Fruit fly (Drosophila melanogaster) whole organism, embryonic: Measurements from ENCODE around the gene Pp4-19C.

Experiments
- BEAF-32 ChIP-seq: fragments of 200-800 bp; sonication (Bioruptor generic); optimal IDR thresholded peaks from 3 replicates; lab custom pipeline; 2017; ENCODE audit warnings: missing biosample characterization, missing genetic modification characterization, mild to moderate bottlenecking, moderate library complexity, missing genetic modification reagents
- Bgb ChIP-seq: fragments of 200-800 bp; sonication (Bioruptor generic); IDR thresholded peaks from 2 replicates; pipeline ENCODE4 v1.3.6; 2022; ENCODE audit warnings: missing biosample characterization, missing genetic modification characterization; ENCODE audit not compliant: partially characterized antibody
- Bteb2 ChIP-seq: fragments of 200-800 bp; sonication (Bioruptor generic); optimal IDR thresholded peaks from 2 replicates; lab custom pipeline; 2016; ENCODE audit warnings: missing biosample characterization, missing genetic modification characterization
- CG11696 ChIP-seq: fragments of 200-800 bp; sonication (Bioruptor generic); IDR thresholded peaks from 2 replicates; pipeline ENCODE4 v1.3.6; 2022; ENCODE audit warnings: missing biosample characterization, missing genetic modification characterization
- CG13775 ChIP-seq: fragments of 200-800 bp; sonication (Bioruptor generic); optimal IDR thresholded peaks from 3 replicates; lab custom pipeline; 2017; ENCODE audit warnings: missing biosample characterization, mild to moderate bottlenecking, missing genetic modification characterization
- CG15269 ChIP-seq: fragments of 200-800 bp; sonication (Bioruptor generic); optimal IDR thresholded peaks from 2 replicates; lab custom pipeline; 2018; ENCODE audit warnings: missing biosample characterization, mild to moderate bottlenecking, missing genetic modification characterization, moderate library complexity
- CG15514 ChIP-seq: fragments of 200-800 bp; sonication (Bioruptor generic); optimal IDR thresholded peaks from 3 replicates; lab custom pipeline; 2017; ENCODE audit warnings: missing biosample characterization, missing genetic modification characterization, mild to moderate bottlenecking, moderate library complexity, missing genetic modification reagents
- CG17361 ChIP-seq: fragments of 200-800 bp; sonication (Bioruptor generic); IDR thresholded peaks from 3 replicates; pipeline ENCODE4 v1.3.6; 2022; ENCODE audit warnings: missing biosample characterization, missing genetic modification characterization
- CG2129 ChIP-seq: fragments of 200-800 bp; sonication (Bioruptor generic); IDR thresholded peaks from 2 replicates; pipeline ENCODE4 v1.3.6; 2022; ENCODE audit warnings: missing biosample characterization, missing genetic modification characterization; ENCODE audit not compliant: partially characterized antibody
- CG30020 ChIP-seq: fragments of 200-800 bp; optimal IDR thresholded peaks from 2 replicates; lab custom pipeline; 2019; ENCODE audit warnings: missing biosample characterization, mild to moderate bottlenecking, missing genetic modification characterization, moderate library complexity
- CG31224 ChIP-seq: fragments of 200-800 bp; sonication (Bioruptor generic); IDR thresholded peaks from 2 replicates; pipeline ENCODE4 v1.3.6; 2022; ENCODE audit warnings: missing biosample characterization, missing genetic modification characterization
- CG3995 ChIP-seq: fragments of 200-800 bp; sonication (Bioruptor generic); optimal IDR thresholded peaks from 3 replicates; lab custom pipeline; 2016; ENCODE audit warnings: missing biosample characterization, missing genetic modification characterization
- CG4282 ChIP-seq: fragments of 200-800 bp; sonication (Bioruptor generic); optimal IDR thresholded peaks from 2 replicates; lab custom pipeline; 2016; ENCODE audit warnings: missing biosample characterization, missing genetic modification characterization
- CG4404 ChIP-seq: fragments of 200-800 bp; sonication (Bioruptor generic); IDR thresholded peaks from 2 replicates; pipeline ENCODE4 v1.3.6; 2022; ENCODE audit warnings: missing biosample characterization, missing genetic modification characterization
- CG4617 ChIP-seq: fragments of 200-800 bp; sonication (Bioruptor generic); optimal IDR thresholded peaks from 3 replicates; lab custom pipeline; 2016; ENCODE audit warnings: missing biosample characterization, missing genetic modification characterization, borderline replicate concordance
- CG7786 ChIP-seq: fragments of 200-800 bp; sonication (Bioruptor generic); optimal IDR thresholded peaks from 2 replicates; lab custom pipeline; 2016; ENCODE audit warnings: missing biosample characterization, missing genetic modification characterization
- CG8281 ChIP-seq: fragments of 200-800 bp; sonication (Bioruptor generic); optimal IDR thresholded peaks from 2 replicates; lab custom pipeline; 2018; ENCODE audit warnings: missing biosample characterization, mild to moderate bottlenecking, missing genetic modification characterization, moderate library complexity
- CoRest ChIP-seq: fragments of 200-800 bp; sonication (Bioruptor generic); optimal IDR thresholded peaks from 3 replicates; lab custom pipeline; 2018; ENCODE audit warnings: missing biosample characterization, mild to moderate bottlenecking, missing genetic modification characterization, moderate library complexity
- CrebB ChIP-seq: fragments of 200-800 bp; sonication (Bioruptor generic); optimal IDR thresholded peaks from 3 replicates; lab custom pipeline; 2018; ENCODE audit warnings: missing biosample characterization, mild to moderate bottlenecking, missing genetic modification characterization
- Doc3 ChIP-seq: fragments of 200-800 bp; sonication (Bioruptor generic); IDR thresholded peaks from 3 replicates; pipeline ENCODE4 v1.3.6; 2022; ENCODE audit warnings: missing biosample characterization, missing genetic modification characterization; ENCODE audit not compliant: partially characterized antibody
- Dp ChIP-seq: fragments of 200-800 bp; sonication (Bioruptor generic); optimal IDR thresholded peaks from 2 replicates; lab custom pipeline; 2018; ENCODE audit warnings: missing biosample characterization, mild to moderate bottlenecking, missing genetic modification characterization, moderate library complexity
- HHEX ChIP-seq: fragments of 200-800 bp; sonication (Bioruptor generic); optimal IDR thresholded peaks from 3 replicates; lab custom pipeline; 2017; ENCODE audit warnings: missing biosample characterization, mild to moderate bottlenecking, missing genetic modification characterization, missing genetic modification reagents
- Hand ChIP-seq: fragments of 200-800 bp; sonication (Bioruptor generic); optimal IDR thresholded peaks from 2 replicates; lab custom pipeline; 2017; ENCODE audit warnings: mild to moderate bottlenecking, missing biosample characterization, missing genetic modification reagents, missing genetic modification characterization
- HmgZ ChIP-seq: fragments of 200-800 bp; sonication (Bioruptor generic); optimal IDR thresholded peaks from 2 replicates; lab custom pipeline; 2018; ENCODE audit warnings: missing biosample characterization, mild to moderate bottlenecking, missing genetic modification characterization
- Mad ChIP-seq: fragments of 200-800 bp; sonication (Bioruptor generic); optimal IDR thresholded peaks from 2 replicates; lab custom pipeline; 2016; ENCODE audit warnings: missing biosample characterization, missing genetic modification characterization
- Med ChIP-seq: fragments of 200-800 bp; sonication (Bioruptor generic); peaks from one replicate; lab custom pipeline; 2016; ENCODE audit warnings: missing biosample characterization, missing genetic modification characterization, mild to moderate bottlenecking, inconsistent platforms, moderate library complexity
- Nf-YC ChIP-seq: fragments of 200-800 bp; optimal IDR thresholded peaks from 3 replicates; lab custom pipeline; 2019; ENCODE audit warnings: missing biosample characterization, mild to moderate bottlenecking, missing genetic modification characterization, moderate library complexity
- Rfx ChIP-seq: fragments of 200-800 bp; sonication (Bioruptor generic); IDR thresholded peaks from 2 replicates; pipeline ENCODE4 v1.3.6; 2022; ENCODE audit warnings: missing biosample characterization, missing genetic modification characterization
- Sry-δ ChIP-seq: fragments of 200-800 bp; sonication (Bioruptor generic); optimal IDR thresholded peaks from 2 replicates; lab custom pipeline; 2016; ENCODE audit warnings: missing biosample characterization, missing genetic modification characterization
- Ssrp ChIP-seq: fragments of 200-800 bp; sonication (Bioruptor generic); optimal IDR thresholded peaks from 2 replicates; lab custom pipeline; 2018; ENCODE audit warnings: missing biosample characterization, mild to moderate bottlenecking, missing genetic modification characterization, moderate library complexity
- cad ChIP-seq: fragments of >200 bp; optimal IDR thresholded peaks from 2 replicates; lab custom pipeline; 2017; ENCODE audit warnings: missing biosample characterization, missing genetic modification characterization
- dati ChIP-seq: fragments of 200-800 bp; sonication (Bioruptor generic); IDR thresholded peaks from 2 replicates; pipeline ENCODE4 v1.3.6; 2022; ENCODE audit warnings: missing biosample characterization, missing genetic modification characterization
- dm ChIP-seq: fragments of 200-800 bp; sonication (Bioruptor generic); optimal IDR thresholded peaks from 3 replicates; lab custom pipeline; 2016; ENCODE audit warnings: missing biosample characterization, missing genetic modification characterization
- fd3F ChIP-seq: fragments of 200-800 bp; sonication (Bioruptor generic); optimal IDR thresholded peaks from 2 replicates; lab custom pipeline; 2018; ENCODE audit warnings: missing biosample characterization, mild to moderate bottlenecking, missing genetic modification characterization, moderate library complexity
- fru ChIP-seq: fragments of >200 bp; optimal IDR thresholded peaks from 2 replicates; lab custom pipeline; 2017
- gce ChIP-seq: fragments of 200-800 bp; sonication (Bioruptor generic); IDR thresholded peaks from 3 replicates; pipeline ENCODE4 v1.3.6; 2022; ENCODE audit warnings: missing biosample characterization, missing genetic modification characterization
- gro ChIP-seq: fragments of 200-800 bp; sonication (Bioruptor generic); optimal IDR thresholded peaks from 2 replicates; lab custom pipeline; 2016; ENCODE audit warnings: missing biosample characterization, missing genetic modification characterization
- gsb ChIP-seq: fragments of 200-800 bp; sonication (Bioruptor generic); IDR thresholded peaks from 2 replicates; pipeline ENCODE4 v1.3.6; 2022; ENCODE audit warnings: missing biosample characterization, missing genetic modification characterization
- hth ChIP-seq: fragments of >200 bp; optimal IDR thresholded peaks from 2 replicates; lab custom pipeline; 2017; ENCODE audit warnings: inconsistent platforms
- jumu ChIP-seq: fragments of 200-800 bp; sonication (Bioruptor generic); optimal IDR thresholded peaks from 3 replicates; lab custom pipeline; 2016; ENCODE audit warnings: missing biosample characterization, missing genetic modification characterization
- lbe ChIP-seq: fragments of 200-800 bp; sonication (Bioruptor generic); optimal IDR thresholded peaks from 2 replicates; lab custom pipeline; 2016; ENCODE audit warnings: missing biosample characterization, mild to moderate bottlenecking, missing genetic modification characterization
- luna ChIP-seq: fragments of 200-800 bp; sonication (Bioruptor generic); optimal IDR thresholded peaks from 2 replicates; lab custom pipeline; 2016; ENCODE audit warnings: missing biosample characterization, missing genetic modification characterization
- maf-S ChIP-seq: fragments of 200-800 bp; sonication (Bioruptor generic); optimal IDR thresholded peaks from 2 replicates; lab custom pipeline; 2016; ENCODE audit warnings: missing biosample characterization, missing genetic modification characterization
- mld ChIP-seq: fragments of 200-800 bp; sonication (Bioruptor generic); IDR thresholded peaks from 3 replicates; pipeline ENCODE4 v1.3.6; 2022; ENCODE audit warnings: missing biosample characterization, missing genetic modification characterization; ENCODE audit not compliant: partially characterized antibody
- nerfin-2 ChIP-seq: fragments of 200-800 bp; sonication (Bioruptor generic); IDR thresholded peaks from 2 replicates; pipeline ENCODE4 v1.3.6; 2022; ENCODE audit warnings: missing biosample characterization, missing genetic modification characterization; ENCODE audit not compliant: partially characterized antibody
- nmo ChIP-seq: fragments of 200-800 bp; sonication (Bioruptor generic); optimal IDR thresholded peaks from 2 replicates; lab custom pipeline; 2018; ENCODE audit warnings: missing biosample characterization, mild to moderate bottlenecking, missing genetic modification characterization, moderate library complexity
- pho ChIP-seq: fragments of 200-800 bp; sonication (Bioruptor generic); optimal IDR thresholded peaks from 2 replicates; lab custom pipeline; 2016; ENCODE audit warnings: missing biosample characterization, missing genetic modification characterization
- phol ChIP-seq: fragments of 200-800 bp; sonication (Bioruptor generic); optimal IDR thresholded peaks from 3 replicates; lab custom pipeline; 2018; ENCODE audit warnings: missing biosample characterization, mild to moderate bottlenecking, missing genetic modification characterization, moderate library complexity
- pnt ChIP-seq: fragments of 200-800 bp; sonication (Bioruptor generic); optimal IDR thresholded peaks from 3 replicates; lab custom pipeline; 2016; ENCODE audit warnings: missing biosample characterization, missing genetic modification characterization
- sens ChIP-seq: fragments of 200-800 bp; sonication (Bioruptor generic); peaks from one replicate; lab custom pipeline; 2016; ENCODE audit warnings: missing biosample characterization, missing genetic modification characterization
- sna ChIP-seq: fragments of 200-800 bp; sonication (Bioruptor generic); IDR thresholded peaks from 2 replicates; pipeline ENCODE4 v1.3.6; 2022; ENCODE audit warnings: missing biosample characterization, missing genetic modification characterization; ENCODE audit not compliant: partially characterized antibody

Gene Pp4-19C

dm6 chrX:20423747-20424165 lies at the start of gene Pp4-19C, which contains the start of gene cactin:
Gene Pp4-19C (minus strand): TSS chrX:20424002.
Gene cactin (plus strand): TSS chrX:20424069.
- TF ChIP-seq gro (GFP tag; lab: Kevin White, UChicago) (no peak), CG4617 (GFP tag; lab: Kevin White, UChicago) (peak; percentile 62), CG15269 (tag; lab: Kevin White, UChicago) (no peak), CG13775 (GFP tag; lab: Kevin White, UChicago) (peak; percentile 7), fd3F (GFP tag; lab: Kevin White, UChicago) (no peak), CG4404 (GFP tag; lab: Robert Waterston, UW) (no peak), dm (GFP tag; lab: Kevin White, UChicago) (no peak), CG4282 (no peak), nerfin-2 (GFP tag; lab: Robert Waterston, UW) (peak; percentile 86), Rfx (peak; percentile 30; the same call in 1 of the 2 replicates), CG31224 (GFP tag; lab: Robert Waterston, UW) (no peak), Sry-δ (GFP tag; lab: Kevin White, UChicago) (peak; percentile 90), Bteb2 (GFP tag; lab: Kevin White, UChicago) (peak; percentile 3), sens (GFP tag; lab: Kevin White, UChicago) (peak; percentile 79), CG17361 (GFP tag; lab: Robert Waterston, UW) (0 out of 3 replicates have a peak, but pooled peaks have one; percentile 30), jumu (GFP tag; lab: Kevin White, UChicago) (peak; percentile 7), CoRest (tag; lab: Kevin White, UChicago) (peak; percentile 41), CG11696 (GFP tag; lab: Robert Waterston, UW) (no peak), CG15514 (GFP tag; lab: Kevin White, UChicago) (peak; percentile 4), luna (no peak), Hand (GFP tag; lab: Kevin White, UChicago) (no peak), cad (no peak), CG30020 (tag; lab: Kevin White, UChicago) (peak; percentile 69), Nf-YC (tag; lab: Kevin White, UChicago) (peak; percentile 81), BEAF-32 (GFP tag; lab: Kevin White, UChicago) (peak; percentile 93), Doc3 (peak; percentile 84), phol (tag; lab: Kevin White, UChicago) (peak; percentile 69), pho (GFP tag; lab: Kevin White, UChicago) (peak; percentile 19), Ssrp (tag; lab: Kevin White, UChicago) (no peak), sna (GFP tag; lab: Robert Waterston, UW) (peak; percentile 86), Dp (GFP tag; lab: Kevin White, UChicago) (peak; percentile 24), CG2129 (GFP tag; lab: Robert Waterston, UW) (peak; percentile 71), CG3995 (GFP tag; lab: Kevin White, UChicago) (peak; percentile 60), hth (no peak), HHEX (GFP tag; lab: Kevin White, UChicago) (no peak), HmgZ (tag; lab: Kevin White, UChicago) (no peak), CrebB (tag; lab: Kevin White, UChicago) (no peak), pnt (no peak), CG8281 (tag; lab: Kevin White, UChicago) (no peak), Mad (peak; percentile 44), lbe (peak; percentile 6), gce (GFP tag; lab: Robert Waterston, UW) (no peak), maf-S (no peak), dati (no peak), CG7786 (peak; percentile 29), mld (GFP tag; lab: Robert Waterston, UW) (peak; percentile 71; the same call in 1 of the 3 replicates), Med (GFP tag; lab: Kevin White, UChicago) (peak; percentile 88), Bgb (peak; percentile 76), gsb (GFP tag; lab: Robert Waterston, UW) (no peak), fru (lab: Kevin White, UChicago) (no peak), nmo (GFP tag; lab: Kevin White, UChicago) (peak; percentile 69)
